Worm (Caenorhabditis elegans): ENCODE results near the gene str-7.

The str-7 gene

DNA sequence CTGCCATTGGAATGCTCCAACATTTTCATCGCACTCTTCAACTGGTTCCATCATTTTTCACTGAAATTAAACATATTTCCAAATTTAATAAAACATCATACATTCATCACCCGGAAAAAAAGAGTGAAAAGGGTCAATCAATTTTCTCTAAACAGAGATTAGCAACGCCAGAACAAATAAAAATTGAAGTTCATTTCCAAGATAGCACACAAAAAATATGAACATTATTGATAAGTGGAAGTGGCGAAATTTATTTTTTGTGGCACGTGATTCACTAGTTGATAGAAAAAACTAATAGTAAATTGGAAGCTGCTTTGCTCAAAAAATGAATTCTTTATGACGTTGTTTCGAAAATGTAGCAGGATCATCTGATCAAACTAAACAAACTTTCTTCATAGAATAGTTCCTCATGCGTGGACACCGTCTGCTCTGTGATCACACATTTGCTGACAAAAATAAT, 24.1 kb downstream of the str-7 start, which contains the start of the genes F14H3.12 and srj-29:
Gene F14H3.12, minus strand, starts transcription at position 74 of the 460 bp plus-strand sequence.
Gene srj-29, plus strand, starts transcription at position 410 of the 460 bp plus-strand sequence.
- TF ChIP-seq bed-3 (GFP tag; optimal IDR thresholded peaks at IDR 0.05) (no peak), ham-2 (GFP tag; optimal IDR thresholded peaks at IDR 0.05) (no peak), cnd-1 (tag; optimal IDR thresholded peaks at IDR 0.05) (no peak), nhr-2 (tag; optimal IDR thresholded peaks at IDR 0.05) (no peak), elt-3 (tag; optimal IDR thresholded peaks at IDR 0.05) (no peak), mls-2 (tag; optimal IDR thresholded peaks at IDR 0.05) (no peak), ceh-83 (GFP tag; optimal IDR thresholded peaks at IDR 0.05) (no peak), drap-1 (GFP tag; optimal IDR thresholded peaks at IDR 0.05) (no peak), ceh-39 (tag; optimal IDR thresholded peaks at IDR 0.05) (no peak), unc-120 (tag; optimal IDR thresholded peaks at IDR 0.05; ENCODE audit: poor library complexity, severe bottlenecking) (no peak)

DNA sequence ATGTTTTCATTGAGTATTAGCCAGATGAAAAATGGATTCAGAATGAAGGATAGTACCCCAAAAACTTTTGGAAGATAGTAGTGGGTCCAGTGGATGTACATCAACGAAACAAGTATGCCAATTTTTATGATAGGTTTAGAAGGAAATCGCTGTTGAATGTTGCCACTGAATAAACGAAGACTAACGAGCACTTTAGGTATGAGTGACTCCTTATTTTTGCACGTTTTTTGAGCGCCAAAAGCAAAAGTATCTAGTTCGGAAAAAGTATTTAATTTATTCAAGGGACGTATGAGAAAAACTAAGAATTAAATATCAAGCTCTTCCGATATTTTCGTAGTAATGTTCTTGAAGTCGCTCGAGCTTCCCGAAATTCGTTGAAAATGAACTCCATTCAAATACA, 25.5 kb downstream of the str-7 start, which contains the start of gene srj-10:
Gene srj-10, minus strand, starts transcription at position 101 of the 400 bp plus-strand sequence.
- TF ChIP-seq nhr-12 (tag; optimal IDR thresholded peaks at IDR 0.05) = no peak
- no peak for TF ChIP-seq pha-4 (tag; optimal IDR thresholded peaks at IDR 0.05)
- no peak for TF ChIP-seq hlh-1 (tag; optimal IDR thresholded peaks at IDR 0.05)
- no peak for TF ChIP-seq ham-2 (GFP tag; optimal IDR thresholded peaks at IDR 0.05)
- TF ChIP-seq snpc-4 (tag; optimal IDR thresholded peaks at IDR 0.05) = no peak
- TF ChIP-seq nhr-76 (tag; optimal IDR thresholded peaks at IDR 0.05) = no peak
- TF ChIP-seq cnd-1 (tag; optimal IDR thresholded peaks at IDR 0.05) = no peak
- TF ChIP-seq ztf-11 (tag; optimal IDR thresholded peaks at IDR 0.05) = no peak
- no peak for TF ChIP-seq nhr-2 (tag; optimal IDR thresholded peaks at IDR 0.05)

DNA sequence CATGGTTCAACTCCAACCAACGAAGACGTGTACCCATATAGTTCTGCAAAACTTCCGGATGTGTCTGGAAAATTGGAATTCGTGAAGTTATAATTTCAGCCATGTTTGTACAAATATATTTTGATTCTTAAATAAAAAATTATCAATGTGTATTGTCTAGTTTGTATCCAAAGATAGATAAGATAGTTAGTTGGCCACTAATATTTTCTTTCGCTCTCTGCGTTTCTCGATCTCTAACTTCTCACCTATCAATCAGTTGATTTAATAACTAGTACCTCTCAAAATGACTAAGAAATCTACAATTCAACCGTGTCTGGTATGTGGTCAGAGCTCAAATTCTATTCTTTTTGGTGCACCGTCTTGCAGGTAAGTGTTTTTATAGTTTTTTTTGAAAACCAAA, 28.2 kb downstream of the str-7 start, which contains the start of gene nhr-176:
Gene nhr-176, plus strand, starts transcription at position 159 of the 400 bp plus-strand sequence.
- TF ChIP-seq pha-4 (tag; optimal IDR thresholded peaks at IDR 0.05) (no peak), M03D4.4 (tag; optimal IDR thresholded peaks at IDR 0.05) (no peak), bed-3 (GFP tag; optimal IDR thresholded peaks at IDR 0.05) (no peak), elt-3 (tag; optimal IDR thresholded peaks at IDR 0.05) (no peak), mls-2 (tag; optimal IDR thresholded peaks at IDR 0.05) (no peak), nhr-76 (tag; optimal IDR thresholded peaks at IDR 0.05) (no peak), cnd-1 (tag; optimal IDR thresholded peaks at IDR 0.05) (no peak), nhr-237 (tag; optimal IDR thresholded peaks at IDR 0.05) (no peak), mab-5 (tag; optimal IDR thresholded peaks at IDR 0.05) (no peak), nhr-2 (tag; optimal IDR thresholded peaks at IDR 0.05) (no peak), ztf-11 (tag; optimal IDR thresholded peaks at IDR 0.05) (no peak), zip-8 (tag; optimal IDR thresholded peaks at IDR 0.05) (no peak), mep-1 (tag; optimal IDR thresholded peaks at IDR 0.05) (no peak), snpc-4 (tag; optimal IDR thresholded peaks at IDR 0.05) (no peak), tbx-8 (GFP tag; optimal IDR thresholded peaks at IDR 0.05) (no peak), elt-1 (tag; optimal IDR thresholded peaks at IDR 0.05; ENCODE audit: borderline replicate concordance, insufficient read depth) (no peak), sem-2 (GFP tag; optimal IDR thresholded peaks at IDR 0.05) (no peak), unc-120 (tag; optimal IDR thresholded peaks at IDR 0.05; ENCODE audit: poor library complexity, severe bottlenecking) (no peak), ces-1 (GFP tag; optimal IDR thresholded peaks at IDR 0.05) (no peak)

DNA sequence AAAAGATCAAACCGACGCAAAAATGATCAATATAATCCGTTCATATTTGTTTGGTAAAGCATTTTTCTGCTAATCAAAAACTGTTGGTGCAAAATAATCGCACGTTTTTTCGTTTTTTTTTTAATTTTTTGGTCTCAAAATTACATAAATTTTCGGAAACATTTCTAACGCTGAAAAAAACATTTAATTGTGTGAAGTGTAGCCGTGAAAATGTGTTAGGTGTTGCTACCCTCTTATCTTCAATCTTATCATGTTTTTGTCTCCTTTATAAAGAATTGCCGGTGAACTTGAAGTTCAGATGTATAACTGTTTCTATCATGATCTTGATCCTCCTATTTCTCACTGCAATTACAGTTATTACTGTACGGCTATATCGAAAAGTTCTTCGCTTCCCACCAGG, 30.4 kb downstream of the str-7 start, which contains the start of gene cyp-35D1:
Gene cyp-35D1, plus strand, starts transcription at position 301 of the 400 bp plus-strand sequence.
- TF ChIP-seq lin-13 (tag; optimal IDR thresholded peaks at IDR 0.05) = no peak
- TF ChIP-seq sem-2 (GFP tag; optimal IDR thresholded peaks at IDR 0.05) = no peak
- no peak for TF ChIP-seq M03D4.4 (tag; optimal IDR thresholded peaks at IDR 0.05)
- TF ChIP-seq tbx-8 (GFP tag; optimal IDR thresholded peaks at IDR 0.05) = no peak
- TF ChIP-seq ham-2 (GFP tag; optimal IDR thresholded peaks at IDR 0.05) = no peak
- TF ChIP-seq mab-5 (tag; optimal IDR thresholded peaks at IDR 0.05) = no peak
- no peak for TF ChIP-seq drap-1 (GFP tag; optimal IDR thresholded peaks at IDR 0.05)
- no peak for TF ChIP-seq unc-120 (tag; optimal IDR thresholded peaks at IDR 0.05; ENCODE audit: poor library complexity, severe bottlenecking)
- TF ChIP-seq pha-4 (tag; optimal IDR thresholded peaks at IDR 0.05) = no peak
- TF ChIP-seq unc-39 (tag; optimal IDR thresholded peaks at IDR 0.05) = no peak
- no peak for TF ChIP-seq nhr-12 (tag; optimal IDR thresholded peaks at IDR 0.05)
- no peak for TF ChIP-seq zip-8 (tag; optimal IDR thresholded peaks at IDR 0.05)

DNA sequence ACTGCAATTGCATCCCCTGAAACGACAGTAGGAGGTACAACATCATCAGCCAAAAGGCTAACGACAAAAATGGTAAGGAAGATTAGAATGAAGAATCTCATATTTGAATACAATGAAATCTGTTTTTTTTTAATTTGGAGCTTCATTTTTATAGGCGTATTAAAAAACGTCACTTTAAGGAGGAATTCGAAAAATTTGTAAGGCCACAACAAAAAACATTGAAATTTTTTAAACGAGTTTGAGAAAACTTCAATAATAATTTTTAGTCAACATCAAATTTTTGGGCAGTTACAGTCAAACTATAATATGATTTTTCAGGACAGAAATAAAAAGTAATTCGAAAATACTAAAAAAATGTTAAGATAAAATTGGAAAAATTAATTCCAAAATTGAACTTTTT, 36.6 kb downstream of the str-7 start, which contains the start of gene F14H3.14:
Gene F14H3.14, minus strand, starts transcription at position 101 of the 400 bp plus-strand sequence.
- TF ChIP-seq unc-39 (tag; optimal IDR thresholded peaks at IDR 0.05) = no peak
- TF ChIP-seq blmp-1 (tag; optimal IDR thresholded peaks at IDR 0.05) = no peak
- no peak for TF ChIP-seq ham-2 (GFP tag; optimal IDR thresholded peaks at IDR 0.05)
- no peak for TF ChIP-seq ztf-11 (tag; optimal IDR thresholded peaks at IDR 0.05)
- TF ChIP-seq mls-2 (tag; optimal IDR thresholded peaks at IDR 0.05) = no peak
- no peak for TF ChIP-seq lsy-2 (tag; optimal IDR thresholded peaks at IDR 0.05)
- TF ChIP-seq drap-1 (GFP tag; optimal IDR thresholded peaks at IDR 0.05) = no peak
- no peak for TF ChIP-seq nhr-28 (tag; optimal IDR thresholded peaks at IDR 0.05)
- no peak for TF ChIP-seq flh-1 (GFP tag; optimal IDR thresholded peaks at IDR 0.05)
- TF ChIP-seq ces-1 (GFP tag; optimal IDR thresholded peaks at IDR 0.05) = no peak
- TF ChIP-seq nhr-76 (tag; optimal IDR thresholded peaks at IDR 0.05) = no peak
- TF ChIP-seq cnd-1 (tag; optimal IDR thresholded peaks at IDR 0.05) = no peak
- no peak for TF ChIP-seq pha-4 (tag; optimal IDR thresholded peaks at IDR 0.05)
- no peak for TF ChIP-seq nhr-2 (tag; optimal IDR thresholded peaks at IDR 0.05)
